Worm (Caenorhabditis elegans): ENCODE measurements around the gene idpp-12.

- TF ChIP-seq spr-1 (tag; optimal IDR thresholded peaks at IDR 0.05) (peak; percentile 61), nhr-28 (tag; optimal IDR thresholded peaks at IDR 0.05) (peak; percentile 45)
Observed at ce11 chrIV:3338676-3339075, 34.9 kb downstream of the idpp-12 start, which contains the start of gene hrpa-1.
